Worm (Caenorhabditis elegans) whole organism, dauer: ENCODE data around the gene W02C12.2.

Source experiments
- unc-62 ChIP-seq: sonication (generic microtip); optimal IDR thresholded peaks from 2 replicates; lab custom pipeline; 2017; ENCODE audit warnings: missing biosample characterization, missing genetic modification reagents, missing genetic modification characterization

W02C12.2 gene

DNA sequence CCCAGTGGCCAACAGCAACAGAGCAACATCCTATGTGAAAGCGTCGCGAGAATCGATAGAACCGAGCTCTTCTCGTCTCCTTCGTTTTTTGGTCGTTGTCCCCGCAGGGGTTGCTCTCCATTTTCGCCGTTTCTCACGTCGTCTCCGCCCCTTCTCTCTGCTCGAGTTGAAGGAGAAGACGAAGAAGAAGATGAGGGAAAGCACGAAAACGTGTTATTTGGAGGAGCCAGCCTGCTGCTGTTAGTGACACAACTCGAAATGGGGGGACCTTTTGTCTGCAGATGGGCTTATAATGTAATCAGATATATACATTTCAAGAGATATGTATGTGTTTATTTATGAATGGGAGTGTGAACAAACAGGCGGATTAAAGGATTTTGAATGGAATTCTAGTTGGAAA, at the start of gene W02C12.2:
W02C12.2 (minus strand) TSS at position 277 of the 400 bp plus-strand sequence.
- TF ChIP-seq unc-62 (GFP tag; lab: Kevin White, UChicago): no peak

DNA sequence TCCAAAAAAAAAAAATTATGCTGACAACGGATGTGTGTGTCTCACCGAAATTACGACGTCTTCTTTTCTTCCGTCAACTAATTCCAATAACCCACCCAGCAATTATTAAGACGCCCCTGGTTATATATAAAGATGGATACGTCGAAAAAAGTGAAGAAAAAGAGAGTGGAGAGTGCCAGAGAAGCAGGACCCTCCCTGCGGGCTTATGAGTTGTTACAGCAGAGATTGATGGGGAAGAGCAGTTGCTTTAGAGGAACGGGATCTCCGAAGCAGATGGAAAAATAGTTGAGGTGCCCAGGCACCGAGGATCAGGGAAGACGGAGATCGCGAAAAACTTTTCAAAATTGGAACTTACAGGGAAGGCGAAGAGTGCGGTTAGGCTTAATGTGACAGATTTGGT, 47.5 kb upstream of the W02C12.2 start:
- no peak for TF ChIP-seq unc-62 (GFP tag; lab: Kevin White, UChicago)

DNA sequence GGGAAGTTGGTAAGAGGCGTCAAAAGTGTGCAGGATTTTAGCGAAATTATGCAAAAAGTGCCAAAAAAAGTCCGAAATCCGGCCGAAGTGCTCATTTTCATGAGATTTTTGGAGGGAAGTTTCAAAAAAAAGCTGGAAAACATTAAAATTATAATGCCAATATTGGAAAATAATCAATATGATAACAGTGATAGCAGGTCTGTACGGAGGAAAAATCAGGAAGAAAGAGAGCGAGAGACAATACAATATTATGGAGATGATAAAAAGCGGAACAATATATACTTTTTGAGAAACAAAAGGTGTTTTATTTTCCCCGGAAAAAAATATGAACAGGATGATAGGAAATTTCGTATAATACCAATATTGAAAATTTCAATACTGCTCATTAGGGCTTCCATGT, 45.6 kb upstream of the W02C12.2 start:
- no peak for TF ChIP-seq unc-62 (GFP tag; lab: Kevin White, UChicago)

DNA sequence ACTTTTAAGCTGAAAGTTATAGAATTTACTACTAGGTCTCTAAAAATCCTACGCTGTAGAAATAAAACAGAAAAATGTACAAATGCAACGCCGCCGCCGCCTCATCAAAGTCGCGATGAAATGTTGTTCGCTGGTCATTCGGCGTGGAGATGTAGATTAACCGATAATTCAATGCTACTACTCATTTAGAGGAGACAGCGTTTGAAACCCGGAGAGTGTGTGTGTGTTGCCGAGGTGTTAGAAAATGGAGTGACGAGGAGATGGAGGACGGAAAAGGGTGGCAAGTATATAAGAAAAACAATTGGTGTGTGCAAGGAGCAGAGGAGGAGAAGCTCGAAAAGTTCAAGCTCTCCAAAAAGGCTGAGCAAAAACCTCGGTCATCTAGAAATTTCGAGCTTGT, 44.5 kb upstream of the W02C12.2 start:
- no peak for TF ChIP-seq unc-62 (GFP tag; lab: Kevin White, UChicago)

DNA sequence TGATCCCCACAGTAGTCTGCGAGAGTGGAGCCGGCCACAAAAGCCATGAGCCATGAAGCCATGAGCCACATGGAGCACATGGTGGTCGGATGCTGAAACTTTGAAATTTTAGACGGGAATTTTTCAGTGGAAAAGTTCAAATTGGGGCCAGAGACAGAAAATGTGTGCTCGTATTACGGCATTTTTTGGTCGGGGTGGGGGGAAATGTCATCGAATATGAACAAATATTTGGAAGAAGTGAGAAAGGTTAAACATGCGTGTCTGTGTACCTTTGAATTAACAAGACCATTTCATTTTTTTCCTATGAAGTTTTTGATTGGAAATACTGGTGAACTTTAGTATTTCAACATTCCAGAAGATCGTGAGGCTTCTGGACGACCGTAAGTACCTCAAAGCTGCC, 43.8 kb upstream of the W02C12.2 start, which contains the start of gene wrt-5:
wrt-5 (minus strand) TSS at position 101 of the 400 bp plus-strand sequence.
- no peak for TF ChIP-seq unc-62 (GFP tag; lab: Kevin White, UChicago)

DNA sequence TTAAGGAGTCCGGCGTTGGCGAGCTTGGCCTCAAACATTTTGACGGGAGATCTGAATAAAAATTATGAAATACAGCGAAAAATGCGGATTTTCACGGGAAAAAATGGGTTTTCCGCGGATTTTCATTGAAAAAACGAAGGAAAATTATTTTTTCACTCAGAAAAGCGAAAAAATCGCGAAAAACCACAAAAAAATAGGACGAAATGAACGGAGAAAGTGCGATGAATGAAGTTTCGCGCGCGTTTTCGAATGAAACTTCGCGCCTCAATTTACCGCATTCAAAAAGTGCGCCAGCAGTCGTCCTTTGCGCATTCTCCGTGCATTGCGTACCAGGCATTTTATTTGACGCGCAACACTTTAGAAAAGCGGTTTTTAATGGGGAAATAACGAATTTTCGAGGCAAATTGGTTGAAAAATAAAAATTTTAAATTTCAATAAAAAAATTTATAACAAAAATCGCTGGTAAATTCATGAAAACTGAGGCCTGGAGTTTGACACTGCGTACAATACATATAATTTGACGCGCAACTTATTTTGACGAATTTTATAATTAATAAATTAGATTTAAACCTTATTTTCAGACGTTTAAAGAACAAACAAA, 41.7 kb upstream of the W02C12.2 start, which contains the start of gene pcn-1:
pcn-1 (minus strand) TSS at position 51 of the 601 bp plus-strand sequence.
- TF ChIP-seq unc-62 (GFP tag; lab: Kevin White, UChicago): no peak

DNA sequence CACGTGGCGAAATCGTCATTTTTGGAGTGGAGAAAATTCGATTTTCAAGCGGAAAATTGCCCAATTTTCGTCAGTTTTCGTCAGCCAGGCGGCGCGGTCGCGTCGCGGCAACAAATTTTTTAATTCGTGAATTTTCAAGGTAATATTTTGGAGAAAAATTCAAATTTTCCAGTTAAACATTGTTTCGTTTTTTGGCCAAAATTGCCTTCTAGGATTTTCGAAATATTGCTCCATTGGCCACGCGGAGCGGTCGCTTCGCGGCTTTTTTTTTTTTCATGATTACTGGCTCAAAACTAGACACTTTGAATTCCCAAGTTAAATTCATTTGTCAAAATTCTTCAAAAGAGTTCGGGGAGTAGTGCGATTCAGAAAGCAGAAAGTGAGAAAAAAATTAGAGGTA, 39.9 kb upstream of the W02C12.2 start:
- TF ChIP-seq unc-62 (GFP tag; lab: Kevin White, UChicago): no peak

DNA sequence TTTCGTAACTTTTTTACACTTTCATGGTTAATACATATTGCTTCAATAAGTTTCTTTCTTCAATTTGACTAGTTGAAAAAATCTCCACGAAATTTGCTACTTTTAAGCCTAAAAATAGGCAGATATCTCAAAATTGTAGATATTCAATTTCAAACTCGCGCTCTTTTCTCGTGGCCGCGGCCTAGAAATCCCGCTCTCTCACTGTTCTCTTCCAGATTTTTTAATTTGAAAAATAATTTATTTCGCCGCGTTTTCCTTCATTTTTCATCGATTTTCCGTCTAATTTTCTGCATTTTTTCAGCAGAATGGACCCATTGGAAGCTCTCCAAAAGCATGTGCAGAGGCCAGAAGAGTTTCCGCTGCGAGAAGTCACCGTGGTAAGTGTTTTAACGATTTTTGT, 34.5 kb upstream of the W02C12.2 start, which contains the start of gene cdc-73:
cdc-73 (plus strand) TSS at position 302 of the 400 bp plus-strand sequence.
- TF ChIP-seq unc-62 (GFP tag; lab: Kevin White, UChicago): no peak

DNA sequence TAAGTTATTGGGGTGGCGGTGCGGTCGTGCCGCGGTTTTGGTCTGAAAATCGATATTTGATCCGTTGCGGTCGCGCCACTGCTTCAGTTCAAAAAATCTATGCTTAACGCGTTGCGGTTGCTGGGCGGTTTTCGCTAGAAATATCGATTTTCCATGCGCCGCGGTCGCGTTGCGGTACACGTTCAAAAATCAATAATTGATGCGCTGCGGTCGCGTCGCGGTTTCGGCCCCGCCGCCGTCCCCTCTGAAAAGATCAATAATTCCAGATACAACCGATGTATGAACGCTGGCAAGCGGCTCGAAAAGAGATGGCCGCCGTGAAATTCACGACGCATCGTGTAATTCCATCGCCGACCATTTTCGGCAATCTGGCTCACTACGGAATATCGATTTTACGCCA, 33.2 kb upstream of the W02C12.2 start:
- TF ChIP-seq unc-62 (GFP tag; lab: Kevin White, UChicago): no peak

DNA sequence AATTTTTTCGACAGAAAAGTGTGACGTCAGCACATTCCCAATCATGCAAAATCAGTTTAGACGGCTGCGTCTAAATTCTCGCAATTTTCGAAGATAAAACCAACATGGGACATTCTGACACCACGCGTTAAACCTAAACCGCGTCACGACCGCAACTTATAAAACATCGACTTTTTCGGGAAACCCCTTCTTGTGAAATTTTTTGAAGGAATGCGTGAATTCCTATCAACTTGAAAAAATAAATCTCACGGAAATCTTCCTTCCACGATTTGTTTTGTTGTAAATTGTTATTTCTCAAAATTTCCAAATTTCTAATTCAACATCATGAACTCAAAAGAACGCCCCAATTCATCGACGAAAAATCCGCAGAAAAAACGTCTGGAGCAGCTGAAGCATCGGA, 32.2 kb upstream of the W02C12.2 start, which contains the start of gene F35F11.2:
F35F11.2 (plus strand) TSS at position 301 of the 400 bp plus-strand sequence.
- TF ChIP-seq unc-62 (GFP tag; lab: Kevin White, UChicago): no peak

DNA sequence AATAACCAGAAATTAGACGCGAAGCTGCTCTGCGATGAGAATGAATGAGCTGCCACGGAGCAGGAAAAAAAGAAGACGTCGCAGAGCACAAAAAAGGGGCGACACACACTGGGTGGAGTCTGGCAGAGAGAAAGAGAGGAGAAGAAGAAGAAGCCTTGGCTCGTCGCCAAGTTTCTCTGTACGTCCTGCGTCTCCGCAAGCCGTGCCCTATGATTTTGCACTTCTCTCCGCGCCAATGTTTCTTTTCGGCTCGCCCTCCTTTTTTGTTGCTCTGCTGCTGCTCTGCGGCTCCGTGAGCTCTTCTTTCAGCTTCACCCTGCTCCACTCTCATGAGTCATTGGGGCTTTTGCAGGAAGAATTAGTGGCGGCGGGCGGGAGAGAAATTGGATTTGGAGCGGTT, 27.1 kb upstream of the W02C12.2 start, which contains the start of gene hlh-30:
hlh-30 (minus strand) TSS at position 69 of the 400 bp plus-strand sequence.
- TF ChIP-seq unc-62 (GFP tag; lab: Kevin White, UChicago): no peak

DNA sequence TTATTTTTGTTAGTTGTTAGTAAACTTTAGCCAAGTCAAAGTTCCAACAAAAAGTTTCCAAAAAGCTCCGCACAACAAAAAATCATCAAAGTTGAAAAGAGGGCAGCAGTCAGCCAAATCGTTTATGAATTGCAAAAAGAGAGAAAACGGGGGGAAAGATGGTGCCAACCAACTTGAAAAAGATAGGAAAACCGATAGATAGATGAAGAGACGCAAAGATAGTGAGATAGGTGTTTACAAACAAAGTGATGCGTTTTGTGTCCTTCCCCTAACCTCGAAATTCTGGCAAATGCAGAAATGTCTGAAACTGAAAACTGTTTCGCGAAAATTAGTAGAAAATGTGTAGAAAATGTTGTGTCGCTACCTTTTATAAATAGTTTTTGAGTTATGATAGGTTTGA, 25.7 kb upstream of the W02C12.2 start:
- no peak for TF ChIP-seq unc-62 (GFP tag; lab: Kevin White, UChicago)

DNA sequence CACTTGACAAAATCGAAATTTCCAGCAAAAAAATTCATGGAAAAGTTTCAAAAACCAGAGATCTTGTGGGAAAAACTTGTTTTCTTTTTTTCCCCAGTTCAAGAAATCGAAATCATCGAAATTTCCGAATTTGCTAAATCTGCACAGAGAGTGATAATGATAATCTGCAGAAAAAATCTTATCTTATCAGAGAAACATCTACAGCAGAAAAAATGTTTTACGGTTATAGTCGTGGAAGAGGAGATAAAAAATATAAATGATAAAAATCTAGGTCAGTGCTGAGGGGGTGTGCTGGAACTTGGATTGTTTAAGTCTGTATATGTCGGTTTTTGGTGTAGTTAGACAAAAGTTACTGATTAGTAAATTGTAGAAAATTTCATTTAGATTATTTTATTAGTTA, 24.6 kb upstream of the W02C12.2 start:
- TF ChIP-seq unc-62 (GFP tag; lab: Kevin White, UChicago): no peak

DNA sequence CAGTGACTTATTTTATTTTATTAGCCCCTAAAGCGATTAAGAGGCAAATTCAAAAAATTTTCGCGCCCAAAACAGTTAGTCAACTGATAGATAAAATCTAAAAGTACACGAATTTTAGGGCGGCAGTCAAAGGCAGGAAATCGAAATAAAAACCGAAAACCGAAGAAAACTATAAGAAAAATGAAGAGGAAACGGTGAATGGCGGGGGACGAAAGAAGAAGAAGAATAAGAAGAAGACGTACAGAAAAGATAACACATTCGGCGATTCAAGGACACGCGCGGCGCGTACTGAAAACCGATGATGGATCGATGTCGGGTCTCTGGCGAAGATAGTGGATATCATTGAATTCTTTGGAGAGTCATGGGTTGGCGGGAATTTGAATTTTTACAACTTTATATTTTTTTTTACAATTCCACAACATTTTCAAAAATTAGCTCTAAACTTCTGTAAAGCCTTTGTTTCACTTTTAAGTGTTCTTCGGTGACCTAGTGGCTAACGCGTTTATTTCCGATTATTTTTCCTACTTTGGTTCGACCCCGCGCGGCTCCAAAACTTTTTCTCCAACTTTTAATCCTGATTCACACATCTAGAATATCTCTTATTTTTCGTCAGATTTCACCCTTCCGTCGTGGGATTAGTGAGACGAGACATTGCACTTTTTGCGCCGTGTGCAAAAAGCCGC, 23.3 kb upstream of the W02C12.2 start:
- TF ChIP-seq unc-62 (GFP tag; lab: Kevin White, UChicago): no peak

DNA sequence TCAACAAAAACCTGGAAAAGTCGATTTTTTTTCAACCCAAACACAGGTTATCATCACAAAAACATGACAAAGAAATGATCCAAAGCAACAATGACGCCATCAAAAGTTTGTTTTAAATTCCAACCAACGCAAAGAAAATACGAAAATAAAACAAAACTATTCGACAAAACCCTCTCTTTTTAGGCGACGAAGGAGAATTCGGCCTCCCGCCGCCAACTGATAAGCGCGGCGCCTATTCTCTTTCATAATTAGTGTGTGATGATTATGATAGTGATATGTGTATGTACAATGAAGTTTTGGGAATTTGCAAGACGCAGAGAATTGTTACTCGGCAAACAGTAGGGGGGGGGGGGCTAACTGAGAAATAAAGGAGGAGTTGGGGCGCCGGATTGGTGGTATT, 21.5 kb upstream of the W02C12.2 start:
- TF ChIP-seq unc-62 (GFP tag; lab: Kevin White, UChicago): no peak

DNA sequence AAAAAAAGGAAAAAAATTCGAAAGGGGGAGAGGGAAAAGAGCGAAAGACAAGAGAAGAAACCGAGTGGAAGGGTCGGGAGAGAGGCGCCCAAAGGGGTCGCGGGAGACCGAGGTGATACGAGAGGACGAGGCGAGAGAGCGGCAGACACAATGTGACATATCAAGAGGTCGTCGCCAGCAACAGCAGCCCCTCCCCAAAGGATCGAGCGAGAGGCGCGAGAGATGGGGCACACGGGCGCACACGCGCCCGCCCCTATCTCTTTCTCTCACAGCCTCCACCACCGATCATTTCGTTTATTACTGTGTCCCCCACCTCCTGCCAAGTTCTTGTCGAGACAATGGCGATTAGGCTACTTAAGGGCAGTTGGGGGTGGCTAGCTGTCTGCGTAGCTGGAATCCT, 20.4 kb upstream of the W02C12.2 start:
- TF ChIP-seq unc-62 (GFP tag; lab: Kevin White, UChicago): no peak
